Worm (Caenorhabditis elegans): ENCODE measurements around the gene sap-140.

sap-140 gene

DNA sequence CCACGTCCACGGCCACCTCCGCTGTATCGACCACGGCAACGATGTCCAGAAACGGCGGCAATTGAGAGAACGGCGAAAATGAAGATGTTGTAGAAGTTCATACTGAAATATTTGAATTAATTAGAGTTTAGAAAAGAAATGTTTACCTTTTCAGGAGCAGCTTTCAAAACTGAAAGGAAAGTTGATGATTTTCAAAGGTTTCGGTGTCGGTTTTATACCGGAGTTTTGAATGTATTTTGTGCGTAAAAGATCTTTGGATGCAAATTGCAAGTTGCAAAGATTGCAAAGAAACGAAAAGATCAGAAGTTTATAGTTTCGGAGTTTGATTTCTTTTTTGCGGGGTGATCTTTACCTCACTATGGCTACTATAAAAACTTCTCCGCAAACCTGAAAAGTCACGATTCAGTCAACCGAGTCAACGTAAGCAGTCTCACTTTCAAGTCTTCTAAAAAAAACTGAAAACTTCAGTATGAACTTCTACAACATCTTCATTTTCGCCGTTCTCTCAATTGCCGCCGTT lies 40.6 kb upstream of the sap-140 start, which contains the start of the genes fipr-19 and fipr-18:
Gene fipr-19, minus strand, starts transcription at position 101 of the 520 bp plus-strand sequence.
Gene fipr-18, plus strand, starts transcription at position 470 of the 520 bp plus-strand sequence.
- TF ChIP-seq fkh-4 (tag; optimal IDR thresholded peaks at IDR 0.05; ENCODE audit: borderline replicate concordance) (no peak), rnt-1 (tag; optimal IDR thresholded peaks at IDR 0.05) (no peak), lin-15B (tag; optimal IDR thresholded peaks at IDR 0.05) (no peak), ets-5 (GFP tag; IDR thresholded peaks at IDR 0.05) (no peak), efl-1 (optimal IDR thresholded peaks at IDR 0.05) (no peak), efl-1 (GFP tag; optimal IDR thresholded peaks at IDR 0.05 in 1 of 2) (no peak), ztf-4 (tag; optimal IDR thresholded peaks at IDR 0.05) (no peak), lin-14 (GFP tag; optimal IDR thresholded peaks at IDR 0.05) (no peak), hlh-17 (GFP tag; optimal IDR thresholded peaks at IDR 0.05; ENCODE audit: borderline replicate concordance) (no peak), nhr-11 (tag; optimal IDR thresholded peaks at IDR 0.05) (no peak), efl-3 (GFP tag; optimal IDR thresholded peaks at IDR 0.05) (no peak), blmp-1 (tag; optimal IDR thresholded peaks at IDR 0.05) (no peak), fos-1 (tag; optimal IDR thresholded peaks at IDR 0.05) (no peak), ceh-8 (GFP tag; optimal IDR thresholded peaks at IDR 0.05) (no peak), mef-2 (tag; optimal IDR thresholded peaks at IDR 0.05) (no peak)

DNA sequence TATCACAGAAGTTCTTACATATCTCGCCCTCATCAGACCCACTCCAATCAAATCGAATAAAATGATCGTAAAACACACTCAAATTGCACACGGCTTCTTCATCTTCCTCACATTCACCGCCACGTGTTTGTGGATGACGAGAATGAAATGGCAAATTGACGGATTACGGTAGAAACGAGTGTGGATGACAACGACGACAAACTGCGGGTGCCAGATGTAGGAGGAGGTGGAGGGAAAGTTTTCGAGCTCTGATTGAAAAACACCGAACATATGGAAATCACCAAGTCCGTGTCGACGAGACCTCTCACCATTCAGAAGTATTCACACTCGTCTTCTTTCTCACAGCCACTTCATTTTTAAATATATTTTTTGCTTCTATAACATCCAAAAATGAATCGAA lies 39.5 kb upstream of the sap-140 start, which contains the start of gene mls-1:
Gene mls-1, plus strand, starts transcription at position 324 of the 400 bp plus-strand sequence.
- TF ChIP-seq dsc-1 (tag; optimal IDR thresholded peaks at IDR 0.05) (peak; percentile 83), isw-1 (GFP tag; IDR thresholded peaks at IDR 0.05) (no peak), unc-30 (tag; optimal IDR thresholded peaks at IDR 0.05) (no peak), sox-4 (tag; optimal IDR thresholded peaks at IDR 0.05) (no peak), nhr-71 (tag; optimal IDR thresholded peaks at IDR 0.05) (no peak), fos-1 (tag; optimal IDR thresholded peaks at IDR 0.05) (no peak), lin-39 (tag; optimal IDR thresholded peaks at IDR 0.05) (no peak), nhr-20 (tag; optimal IDR thresholded peaks at IDR 0.05) (no peak)

DNA sequence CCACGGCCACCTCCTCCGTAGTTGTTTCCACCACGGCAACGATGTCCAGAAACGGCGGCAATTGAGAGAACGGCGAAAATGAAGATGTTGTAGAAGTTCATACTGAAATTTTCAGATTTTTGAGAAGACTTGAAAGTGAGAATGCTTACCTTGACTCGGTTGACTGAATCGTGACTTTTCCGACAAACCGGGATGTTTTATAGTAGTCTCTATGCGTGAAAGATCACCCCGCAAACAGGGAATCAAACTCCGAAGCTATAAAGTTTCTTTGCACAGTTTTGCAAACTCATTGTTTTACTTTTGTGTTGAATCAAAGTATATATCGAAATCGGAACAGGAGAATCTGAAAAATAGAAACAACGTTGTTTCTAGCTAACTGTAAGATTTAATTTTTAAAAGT lies 37.2 kb upstream of the sap-140 start, which contains the start of gene fipr-20:
Gene fipr-20, minus strand, starts transcription at position 101 of the 400 bp plus-strand sequence.
- TF ChIP-seq F16B12.6 (tag; optimal IDR thresholded peaks at IDR 0.05) (no peak), blmp-1 (tag; optimal IDR thresholded peaks at IDR 0.05) (no peak), C16A3.4 (tag; optimal IDR thresholded peaks at IDR 0.05) (no peak), nhr-76 (tag; optimal IDR thresholded peaks at IDR 0.05) (no peak), tbx-2 (tag; optimal IDR thresholded peaks at IDR 0.05) (no peak), snu-23 (GFP tag; optimal IDR thresholded peaks at IDR 0.05) (no peak), fkh-10 (GFP tag; optimal IDR thresholded peaks at IDR 0.05) (no peak), ztf-11 (tag; optimal IDR thresholded peaks at IDR 0.05) (no peak)

DNA sequence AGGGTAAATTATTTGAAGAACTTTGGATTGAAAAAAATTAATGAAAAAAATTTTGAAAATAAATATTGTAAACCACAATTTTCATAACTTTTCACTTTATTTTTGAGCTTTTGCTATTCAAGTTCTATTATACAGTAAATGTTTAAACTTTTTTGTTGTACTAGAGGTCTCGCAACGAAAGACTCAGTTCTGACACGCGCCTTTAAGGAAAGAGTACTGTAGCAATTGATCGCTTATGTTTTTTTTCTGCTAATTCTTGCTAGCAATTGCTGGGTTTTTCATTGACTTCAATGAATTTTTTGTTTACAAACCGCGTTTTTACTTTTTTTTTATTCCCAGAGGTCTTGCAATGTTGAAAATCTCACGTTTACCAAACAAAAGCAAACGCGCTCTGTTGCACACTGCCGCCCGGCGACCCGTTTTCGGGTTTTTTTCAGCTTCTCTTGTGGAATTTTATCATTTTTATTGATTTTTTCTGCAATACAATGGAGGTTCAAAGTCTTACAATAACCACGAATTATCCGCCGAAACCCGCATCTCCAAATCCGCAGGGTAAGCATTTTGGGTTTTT lies 36.0 kb upstream of the sap-140 start, which contains the start of gene H14A12.3:
Gene H14A12.3, plus strand, starts transcription at position 360 of the 571 bp plus-strand sequence.
- TF ChIP-seq dpl-1 (GFP tag; optimal IDR thresholded peaks at IDR 0.05) (peak in 2 of 3 experiments; percentile 3 to 28), hlh-4 (tag; optimal IDR thresholded peaks at IDR 0.05) (no peak), fos-1 (tag; optimal IDR thresholded peaks at IDR 0.05) (no peak), mep-1 (tag; optimal IDR thresholded peaks at IDR 0.05) (peak; percentile 30), skn-1 (tag; optimal IDR thresholded peaks at IDR 0.05) (peak; percentile 28), efl-1 (optimal IDR thresholded peaks at IDR 0.05) (peak; percentile 24 to 29), efl-1 (GFP tag; optimal IDR thresholded peaks at IDR 0.05 in 1 of 2) (peak in 1 of 2 experiments; percentile 14), lsy-2 (tag; optimal IDR thresholded peaks at IDR 0.05) (peak in 1 of 2 experiments; percentile 33), ztf-11 (tag; optimal IDR thresholded peaks at IDR 0.05) (no peak), lin-35 (GFP tag; optimal IDR thresholded peaks at IDR 0.05) (peak in 1 of 2 experiments; percentile 37), snu-23 (GFP tag; optimal IDR thresholded peaks at IDR 0.05) (peak; percentile 9), blmp-1 (tag; optimal IDR thresholded peaks at IDR 0.05) (peak; percentile 44)

Data from whole organism, L1 larva.